Worm (Caenorhabditis elegans) whole organism, mixed stage, embryonic: ENCODE measurements around the gene C08E8.10.

ENCODE experiments used
- bed-3 ChIP-seq: fragments of 200-800 bp; sonication (Bioruptor generic); optimal IDR thresholded peaks from 3 replicates; lab custom pipeline; 2018; ENCODE audit warnings: mild to moderate bottlenecking, missing genetic modification characterization, moderate library complexity, missing compliant biosample characterization
- blmp-1 ChIP-seq: fragments of 150-350 bp; optimal IDR thresholded peaks from 2 replicates; lab custom pipeline; 2014; ENCODE audit warnings: missing biosample characterization, missing genetic modification characterization
- elt-3 ChIP-seq: fragments of 150-350 bp; optimal IDR thresholded peaks from 2 replicates; lab custom pipeline; 2014; ENCODE audit warnings: missing biosample characterization, missing genetic modification characterization
- flh-1 ChIP-seq: fragments of 200-800 bp; sonication (Bioruptor generic); optimal IDR thresholded peaks from 2 replicates; lab custom pipeline; 2018; ENCODE audit warnings: mild to moderate bottlenecking, missing genetic modification characterization, moderate library complexity, missing compliant biosample characterization
- lin-13 ChIP-seq: fragments of 150-350 bp; optimal IDR thresholded peaks from 2 replicates; lab custom pipeline; 2014; ENCODE audit warnings: missing biosample characterization, missing genetic modification characterization
- lsy-2 ChIP-seq: fragments of 150-350 bp; optimal IDR thresholded peaks from 2 replicates; lab custom pipeline; 2014; ENCODE audit warnings: missing biosample characterization, missing genetic modification characterization
- nhr-237 ChIP-seq: fragments of 150-350 bp; optimal IDR thresholded peaks from 2 replicates; lab custom pipeline; 2014; ENCODE audit warnings: missing biosample characterization, missing genetic modification characterization
- pha-4 ChIP-seq: fragments of 150-350 bp; optimal IDR thresholded peaks from 2 replicates; lab custom pipeline; 2018; ENCODE audit warnings: missing biosample characterization, missing genetic modification reagents, missing genetic modification characterization
- sem-2 ChIP-seq: fragments of 200-800 bp; sonication (Bioruptor generic); optimal IDR thresholded peaks from 2 replicates; lab custom pipeline; 2018; ENCODE audit warnings: mild to moderate bottlenecking, missing genetic modification characterization, missing compliant biosample characterization
- snpc-4 ChIP-seq: fragments of 150-350 bp; optimal IDR thresholded peaks from 2 replicates; lab custom pipeline; 2014; ENCODE audit warnings: missing biosample characterization, missing genetic modification characterization
- unc-39 ChIP-seq: fragments of 150-350 bp; optimal IDR thresholded peaks from 2 replicates; lab custom pipeline; 2014; ENCODE audit warnings: missing biosample characterization, missing genetic modification characterization
- zip-8 ChIP-seq: fragments of 150-350 bp; optimal IDR thresholded peaks from 2 replicates; lab custom pipeline; 2014; ENCODE audit warnings: missing biosample characterization, missing genetic modification characterization
- ztf-11 ChIP-seq: fragments of 150-350 bp; optimal IDR thresholded peaks from 2 replicates; lab custom pipeline; 2014; ENCODE audit warnings: missing biosample characterization, missing genetic modification characterization

DNA sequence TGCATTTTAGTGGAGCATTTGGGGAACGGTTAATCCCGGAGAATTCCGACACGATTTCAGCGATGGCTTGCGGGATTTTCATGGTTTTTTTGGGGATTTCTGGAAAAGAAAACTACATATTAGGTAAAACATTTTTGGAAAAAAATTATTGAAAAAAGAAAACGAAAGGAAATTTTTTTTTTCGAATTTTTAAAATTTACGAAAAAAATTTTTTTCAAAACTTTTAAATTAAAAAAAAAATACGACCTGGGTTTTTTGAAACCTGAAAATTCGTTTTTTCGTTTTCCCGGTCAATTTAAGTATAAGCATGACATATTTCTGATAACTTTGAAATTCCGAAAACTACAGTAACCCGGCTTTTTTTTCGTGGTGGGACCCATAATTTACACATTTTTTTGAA, at the start of gene C08E8.10:
- no peak for TF ChIP-seq lsy-2 (tag; lab: Kevin White, UChicago)
- no peak for TF ChIP-seq zip-8
- TF ChIP-seq ztf-11 (tag; lab: Kevin White, UChicago): no peak
- no peak for TF ChIP-seq snpc-4 (tag; lab: Kevin White, UChicago)
- no peak for TF ChIP-seq flh-1 (GFP tag; lab: Kevin White, UChicago)
- TF ChIP-seq nhr-237: no peak
- no peak for TF ChIP-seq lin-13 (tag; lab: Kevin White, UChicago)
- TF ChIP-seq blmp-1 (tag; lab: Kevin White, UChicago): no peak
- no peak for TF ChIP-seq unc-39 (tag; lab: Kevin White, UChicago)
- TF ChIP-seq sem-2: no peak
- TF ChIP-seq bed-3 (GFP tag; lab: Kevin White, UChicago): no peak
- TF ChIP-seq elt-3: no peak
- TF ChIP-seq pha-4 (tag; lab: Kevin White, UChicago): no peak
